Worm (Caenorhabditis elegans) whole organism, midembryonic: ENCODE data around the gene exo-1.

Source experiments
- T22C8.4 ChIP-seq: fragments of 200-800 bp; sonication (Bioruptor generic); IDR thresholded peaks from 2 replicates; pipeline ENCODE4 v1.3.6; 2022; ENCODE audit warnings: missing genetic modification characterization, missing compliant biosample characterization
- klf-2 ChIP-seq: fragments of 200-800 bp; sonication (Bioruptor generic); conservative IDR thresholded peaks from 2 replicates; pipeline ENCODE4 v1.3.6; 2022; ENCODE audit warnings: missing genetic modification reagents, missing genetic modification characterization, missing compliant biosample characterization
- ref-1 ChIP-seq: fragments of 200-800 bp; sonication (Bioruptor generic); conservative IDR thresholded peaks from 2 replicates; pipeline ENCODE4 v1.3.6; 2022; ENCODE audit warnings: missing genetic modification reagents, missing genetic modification characterization, missing compliant biosample characterization
- tab-1 ChIP-seq: fragments of 200-800 bp; sonication (Bioruptor generic); IDR thresholded peaks from 2 replicates; pipeline ENCODE4 v1.3.6; 2022; ENCODE audit warnings: missing genetic modification characterization, missing compliant biosample characterization
- ztf-29 ChIP-seq: fragments of 200-800 bp; sonication (Bioruptor generic); IDR thresholded peaks from 2 replicates; pipeline ENCODE4 v1.3.6; 2022; ENCODE audit warnings: missing genetic modification reagents, missing genetic modification characterization, missing compliant biosample characterization

- TF ChIP-seq ref-1 (no peak), ztf-29 (GFP tag; lab: Robert Waterston, UW) (no peak), klf-2 (GFP tag; lab: Robert Waterston, UW) (no peak), tab-1 (GFP tag; lab: Robert Waterston, UW) (no peak), T22C8.4 (GFP tag; lab: Robert Waterston, UW) (no peak)
Measured at ce11 chrIII:13462138-13462634, 38.9 kb downstream of the exo-1 start, which contains the start of the genes abcf-2 and T27E9.2.
